Worm (Caenorhabditis elegans) whole organism, L1 larva: ENCODE measurements around the gene gipc-1.

ENCODE experiments used
- C04F5.9 ChIP-seq: sonication (generic microtip); optimal IDR thresholded peaks from 2 replicates; lab custom pipeline; 2016; ENCODE audit warnings: missing genetic modification characterization, missing compliant biosample characterization
- C16A3.4 ChIP-seq: fragments of 150-350 bp; optimal IDR thresholded peaks from 2 replicates; lab custom pipeline; 2014; ENCODE audit warnings: missing biosample characterization, missing genetic modification characterization
- C34B4.2 ChIP-seq: sonication (generic microtip); optimal IDR thresholded peaks from 2 replicates; lab custom pipeline; 2017; ENCODE audit warnings: mild to moderate bottlenecking, missing genetic modification characterization, missing compliant biosample characterization
- F16B12.6 ChIP-seq: fragments of 150-350 bp; optimal IDR thresholded peaks from 2 replicates; lab custom pipeline; 2014; ENCODE audit warnings: missing biosample characterization, missing genetic modification characterization
- Y116A8C.19 ChIP-seq: sonication (generic microtip); optimal IDR thresholded peaks from 2 replicates; lab custom pipeline; 2016; ENCODE audit warnings: missing compliant biosample characterization, missing genetic modification characterization, borderline replicate concordance
- alr-1 ChIP-seq: fragments of 200-800 bp; sonication (Bioruptor generic); optimal IDR thresholded peaks from 2 replicates; lab custom pipeline; 2018; ENCODE audit warnings: borderline replicate concordance, mild to moderate bottlenecking, missing genetic modification characterization, missing compliant biosample characterization
- aly-2 ChIP-seq: fragments of 150-350 bp; optimal IDR thresholded peaks from 2 replicates; lab custom pipeline; 2014; ENCODE audit warnings: missing biosample characterization, missing genetic modification characterization
- ama-1 ChIP-seq: fragments of 150-350 bp; optimal IDR thresholded peaks from 2 replicates; lab custom pipeline; 2014
- blmp-1 ChIP-seq: fragments of 150-350 bp; optimal IDR thresholded peaks from 2 replicates; lab custom pipeline; 2014; ENCODE audit warnings: missing biosample characterization, missing genetic modification characterization
- ceh-63 ChIP-seq: fragments of 200-800 bp; sonication (Bioruptor generic); optimal IDR thresholded peaks from 2 replicates; lab custom pipeline; 2018; ENCODE audit warnings: mild to moderate bottlenecking, missing genetic modification characterization, missing compliant biosample characterization
- ceh-8 ChIP-seq: fragments of 200-800 bp; sonication (Bioruptor generic); optimal IDR thresholded peaks from 2 replicates; lab custom pipeline; 2018; ENCODE audit warnings: mild to moderate bottlenecking, missing genetic modification characterization, moderate library complexity, missing compliant biosample characterization
- ceh-88 ChIP-seq: fragments of 200-800 bp; sonication (Bioruptor generic); IDR thresholded peaks from 2 replicates; pipeline ENCODE4 v1.3.6; 2022; ENCODE audit warnings: missing genetic modification characterization, missing compliant biosample characterization
- ceh-90 ChIP-seq: sonication (generic microtip); optimal IDR thresholded peaks from 2 replicates; lab custom pipeline; 2016; ENCODE audit warnings: missing genetic modification characterization, missing compliant biosample characterization
- dpl-1 ChIP-seq, 3 experiments: fragments of 150-350 bp in 2 of 3; sonication (generic microtip) in 1 of 3; optimal IDR thresholded peaks; 2 replicates each; lab custom pipeline; 2014 to 2017; ENCODE audit warnings: missing biosample characterization in 3 of 3, missing genetic modification characterization in 3 of 3, missing genetic modification reagents in 3 of 3
- efl-1 ChIP-seq, 4 experiments: fragments of 150-350 bp; optimal IDR thresholded peaks in 3 of 4; peaks in 1 of 4; 1 replicate in 1 of 4; 2 replicates in 3 of 4; lab custom pipeline; 2014; ENCODE audit warnings: missing biosample characterization in 2 of 4, missing genetic modification characterization in 2 of 4, missing genetic modification reagents in 2 of 4
- efl-3 ChIP-seq: fragments of 200-800 bp; sonication (Bioruptor generic); optimal IDR thresholded peaks from 2 replicates; lab custom pipeline; 2018; ENCODE audit warnings: mild to moderate bottlenecking, missing genetic modification characterization, missing compliant biosample characterization
- elt-3 ChIP-seq, 6 experiments: fragments of 150-350 bp in 1 of 6; sonication (generic microtip); optimal IDR thresholded peaks; 2 replicates each; lab custom pipeline; 2017 to 2018; ENCODE audit warnings: missing biosample characterization in 6 of 6, missing genetic modification characterization in 6 of 6, inconsistent platforms in 1 of 6
- ets-5 ChIP-seq: fragments of 200-800 bp; sonication (Bioruptor generic); IDR thresholded peaks from 2 replicates; pipeline ENCODE4 v1.3.6; 2022; ENCODE audit warnings: missing genetic modification characterization, missing compliant biosample characterization
- fkh-4 ChIP-seq: sonication (generic microtip); optimal IDR thresholded peaks from 2 replicates; lab custom pipeline; 2016; ENCODE audit warnings: missing compliant biosample characterization, missing genetic modification characterization, borderline replicate concordance
- fkh-8 ChIP-seq: sonication (generic microtip); optimal IDR thresholded peaks from 2 replicates; lab custom pipeline; 2016; ENCODE audit warnings: mild to moderate bottlenecking, missing genetic modification characterization, missing compliant biosample characterization
- grh-1 ChIP-seq: fragments of 200-800 bp; sonication (Bioruptor generic); IDR thresholded peaks from 2 replicates; pipeline ENCODE4 v1.3.6; 2022; ENCODE audit warnings: missing genetic modification reagents, missing genetic modification characterization, missing compliant biosample characterization
- hpl-2 ChIP-seq: fragments of 150-350 bp; optimal IDR thresholded peaks from 2 replicates; lab custom pipeline; 2014; ENCODE audit warnings: missing biosample characterization, missing genetic modification reagents, missing genetic modification characterization
- jun-1 ChIP-seq: fragments of 150-350 bp; optimal IDR thresholded peaks from 2 replicates; lab custom pipeline; 2014; ENCODE audit warnings: missing biosample characterization, missing genetic modification reagents, missing genetic modification characterization
- lin-13 ChIP-seq: fragments of 150-350 bp; optimal IDR thresholded peaks from 2 replicates; lab custom pipeline; 2014; ENCODE audit warnings: missing biosample characterization, missing genetic modification reagents, missing genetic modification characterization
- lin-15B ChIP-seq: fragments of 150-350 bp; sonication (generic microtip); optimal IDR thresholded peaks from 3 replicates; lab custom pipeline; 2014; ENCODE audit warnings: missing biosample characterization, missing genetic modification characterization
- lin-35 ChIP-seq, 2 experiments: fragments of 150-350 bp; optimal IDR thresholded peaks; 2 replicates each; lab custom pipeline; 2014; ENCODE audit warnings: missing biosample characterization in 2 of 2, missing genetic modification characterization in 2 of 2, missing genetic modification reagents in 2 of 2
- lin-39 ChIP-seq: fragments of 150-350 bp; optimal IDR thresholded peaks from 2 replicates; lab custom pipeline; 2014; ENCODE audit warnings: missing biosample characterization, missing genetic modification reagents, missing genetic modification characterization
- lir-3 ChIP-seq: sonication (generic microtip); optimal IDR thresholded peaks from 2 replicates; lab custom pipeline; 2016; ENCODE audit warnings: mild to moderate bottlenecking, missing genetic modification characterization, moderate library complexity, missing compliant biosample characterization; ENCODE audit not compliant: poor library complexity
- lsy-2 ChIP-seq, 2 experiments: fragments of 150-350 bp; optimal IDR thresholded peaks; 2 replicates each; lab custom pipeline; 2014; ENCODE audit warnings: missing biosample characterization in 2 of 2, missing genetic modification characterization in 2 of 2
- mab-9 ChIP-seq: fragments of 200-800 bp; sonication (Bioruptor generic); IDR thresholded peaks from 2 replicates; pipeline ENCODE4 v1.3.6; 2022; ENCODE audit warnings: missing genetic modification reagents, missing genetic modification characterization, missing compliant biosample characterization
- mdl-1 ChIP-seq, 2 experiments: fragments of 150-350 bp; optimal IDR thresholded peaks; 2 replicates each; lab custom pipeline; 2014 to 2017; ENCODE audit warnings: missing biosample characterization in 2 of 2, missing genetic modification characterization in 2 of 2, inconsistent platforms in 1 of 2
- nhr-237 ChIP-seq: fragments of 150-350 bp; optimal IDR thresholded peaks from 2 replicates; lab custom pipeline; 2014; ENCODE audit warnings: missing biosample characterization, missing genetic modification characterization
- nhr-28 ChIP-seq: fragments of 150-350 bp; optimal IDR thresholded peaks from 2 replicates; lab custom pipeline; 2014; ENCODE audit warnings: missing biosample characterization, missing genetic modification characterization
- nhr-47 ChIP-seq: sonication (generic microtip); optimal IDR thresholded peaks from 2 replicates; lab custom pipeline; 2016; ENCODE audit warnings: mild to moderate bottlenecking, missing genetic modification characterization, moderate library complexity, missing compliant biosample characterization
- nhr-71 ChIP-seq: sonication (generic microtip); optimal IDR thresholded peaks from 2 replicates; lab custom pipeline; 2016; ENCODE audit warnings: mild to moderate bottlenecking, missing genetic modification characterization, moderate library complexity, missing compliant biosample characterization
- nhr-84 ChIP-seq: sonication (generic microtip); optimal IDR thresholded peaks from 2 replicates; lab custom pipeline; 2017; ENCODE audit warnings: missing biosample characterization, missing genetic modification characterization
- nhr-85 ChIP-seq: sonication (generic microtip); peaks from one replicate; lab custom pipeline; 2016; ENCODE audit warnings: missing genetic modification characterization, inconsistent platforms, missing compliant biosample characterization
- nhr-90 ChIP-seq: sonication (generic microtip); optimal IDR thresholded peaks from 2 replicates; lab custom pipeline; 2016; ENCODE audit warnings: mild to moderate bottlenecking, missing genetic modification characterization, missing compliant biosample characterization; ENCODE audit not compliant: poor library complexity
- pax-3 ChIP-seq: fragments of 200-800 bp; sonication (Bioruptor generic); optimal IDR thresholded peaks from 2 replicates; lab custom pipeline; 2018; ENCODE audit warnings: mild to moderate bottlenecking, missing genetic modification characterization, moderate library complexity, missing compliant biosample characterization
- rnt-1 ChIP-seq: sonication (generic microtip); optimal IDR thresholded peaks from 2 replicates; lab custom pipeline; 2016; ENCODE audit warnings: mild to moderate bottlenecking, missing genetic modification characterization, moderate library complexity, missing compliant biosample characterization
- snpc-4 ChIP-seq: fragments of 150-350 bp; optimal IDR thresholded peaks from 2 replicates; lab custom pipeline; 2014; ENCODE audit warnings: missing biosample characterization, missing genetic modification characterization
- snu-23 ChIP-seq: sonication (generic microtip); optimal IDR thresholded peaks from 2 replicates; lab custom pipeline; 2016; ENCODE audit warnings: missing genetic modification characterization, missing compliant biosample characterization
- sptf-1 ChIP-seq: fragments of 150-350 bp; optimal IDR thresholded peaks from 2 replicates; lab custom pipeline; 2014; ENCODE audit warnings: missing biosample characterization, missing genetic modification characterization
- sup-37 ChIP-seq: fragments of 200-800 bp; sonication (Bioruptor generic); optimal IDR thresholded peaks from 2 replicates; lab custom pipeline; 2018; ENCODE audit warnings: mild to moderate bottlenecking, missing genetic modification characterization, missing compliant biosample characterization
- swsn-7 ChIP-seq: sonication (generic microtip); optimal IDR thresholded peaks from 2 replicates; lab custom pipeline; 2016; ENCODE audit warnings: missing genetic modification characterization, missing compliant biosample characterization
- tlp-1 ChIP-seq: fragments of 150-350 bp; optimal IDR thresholded peaks from 2 replicates; lab custom pipeline; 2014; ENCODE audit warnings: missing biosample characterization, missing genetic modification characterization
- unc-130 ChIP-seq: fragments of 150-350 bp; optimal IDR thresholded peaks from 2 replicates; lab custom pipeline; 2017; ENCODE audit warnings: missing biosample characterization, missing genetic modification characterization, inconsistent platforms
- unc-30 ChIP-seq: sonication (generic microtip); optimal IDR thresholded peaks from 2 replicates; lab custom pipeline; 2017; ENCODE audit warnings: missing biosample characterization, missing genetic modification characterization
- vab-15 ChIP-seq: sonication (generic microtip); optimal IDR thresholded peaks from 2 replicates; lab custom pipeline; 2017; ENCODE audit warnings: missing genotype, mild to moderate bottlenecking, missing genetic modification characterization, missing compliant biosample characterization
- zag-1 ChIP-seq: fragments of 150-350 bp; optimal IDR thresholded peaks from 2 replicates; lab custom pipeline; 2014; ENCODE audit warnings: missing biosample characterization, missing genetic modification characterization
- ztf-4 ChIP-seq: fragments of 150-350 bp; optimal IDR thresholded peaks from 2 replicates; lab custom pipeline; 2014; ENCODE audit warnings: missing biosample characterization, missing genetic modification characterization

gipc-1 gene

ce11 chrIII:4850139-4850538 is 20.4 kb upstream of the gipc-1 start, which contains the start of gene F26A1.1 (continued):
- no peak for TF ChIP-seq ztf-4
- TF ChIP-seq fkh-8 (tag; lab: Kevin White, UChicago): no peak
- no peak for TF ChIP-seq Y116A8C.19 (tag; lab: Kevin White, UChicago)
- TF ChIP-seq pax-3: no peak
- TF ChIP-seq nhr-28 (tag; lab: Kevin White, UChicago): no peak
- TF ChIP-seq F16B12.6: peak; percentile 82
- no peak for TF ChIP-seq ama-1 (lab: Kevin White, UChicago)
- peak; percentile 56 to 76 (median 70) for TF ChIP-seq dpl-1 (GFP tag; optimal IDR thresholded peaks at IDR 0.05; lab: Kevin White, UChicago)
- TF ChIP-seq efl-1 (optimal IDR thresholded peaks at IDR 0.05; lab: Kevin White, UChicago): peak; percentile 20 to 65
- TF ChIP-seq efl-1 (GFP tag; optimal IDR thresholded peaks at IDR 0.05 in 1 of 2; lab: Kevin White, UChicago): peak; percentile 76 to 96
- TF ChIP-seq ceh-90 (tag; lab: Kevin White, UChicago): no peak
- no peak for TF ChIP-seq ceh-8
- no peak for TF ChIP-seq mab-9 (GFP tag; lab: Robert Waterston, UW)
- TF ChIP-seq lir-3 (tag; lab: Kevin White, UChicago): no peak
- no peak for TF ChIP-seq fkh-4 (tag; lab: Kevin White, UChicago)
- no peak for TF ChIP-seq unc-130 (tag; lab: Kevin White, UChicago)
- TF ChIP-seq jun-1: no peak
- no peak for TF ChIP-seq blmp-1 (tag; lab: Kevin White, UChicago)
- TF ChIP-seq ceh-88 (GFP tag; lab: Robert Waterston, UW): no peak
- TF ChIP-seq alr-1 (tag; lab: Kevin White, UChicago): no peak
- TF ChIP-seq C34B4.2: no peak
- TF ChIP-seq lin-39 (tag; lab: Kevin White, UChicago): no peak
- TF ChIP-seq unc-30 (tag; lab: Kevin White, UChicago): no peak
- TF ChIP-seq nhr-90 (tag; lab: Kevin White, UChicago): peak; percentile 7
- peak; percentile 23 for TF ChIP-seq C16A3.4 (tag; lab: Kevin White, UChicago)
- no peak for TF ChIP-seq nhr-84 (tag; lab: Kevin White, UChicago)
- TF ChIP-seq lin-13 (GFP tag; lab: Kevin White, UChicago): no peak
- no peak for TF ChIP-seq lin-15B
- TF ChIP-seq ets-5 (GFP tag; lab: Robert Waterston, UW): no peak
- no peak for TF ChIP-seq mdl-1 (tag; optimal IDR thresholded peaks at IDR 0.05; lab: Kevin White, UChicago)
- TF ChIP-seq vab-15 (tag; lab: Kevin White, UChicago): no peak
- TF ChIP-seq aly-2 (tag; lab: Kevin White, UChicago): no peak
- no peak for TF ChIP-seq nhr-237 (tag; lab: Kevin White, UChicago)
- peak; percentile 41 for TF ChIP-seq snu-23 (GFP tag; lab: Kevin White, UChicago)
- TF ChIP-seq lin-35 (GFP tag; optimal IDR thresholded peaks at IDR 0.05; lab: Kevin White, UChicago): peak; percentile 57 to 68
- no peak for TF ChIP-seq C04F5.9 (tag; lab: Kevin White, UChicago)
- peak; percentile 4 for TF ChIP-seq rnt-1 (tag; lab: Kevin White, UChicago)
- no peak for TF ChIP-seq tlp-1 (tag; lab: Kevin White, UChicago)
- no peak for TF ChIP-seq grh-1
- no peak for TF ChIP-seq sptf-1 (tag; lab: Kevin White, UChicago)
- peak; percentile 50 to 67 for TF ChIP-seq lsy-2 (tag; optimal IDR thresholded peaks at IDR 0.05; lab: Kevin White, UChicago)
- no peak for TF ChIP-seq nhr-47 (tag; lab: Kevin White, UChicago)
- no peak for TF ChIP-seq zag-1 (tag; lab: Kevin White, UChicago)
- no peak for TF ChIP-seq elt-3 (tag; optimal IDR thresholded peaks at IDR 0.05; lab: Kevin White, UChicago)
- no peak for TF ChIP-seq swsn-7 (tag; lab: Kevin White, UChicago)
- peak; percentile 22 for TF ChIP-seq nhr-71 (tag; lab: Kevin White, UChicago)
- TF ChIP-seq sup-37 (GFP tag; lab: Kevin White, UChicago): no peak
- no peak for TF ChIP-seq nhr-85 (tag; lab: Kevin White, UChicago)
- no peak for TF ChIP-seq snpc-4
- TF ChIP-seq ceh-63 (GFP tag; lab: Kevin White, UChicago): no peak
- TF ChIP-seq efl-3: no peak
- TF ChIP-seq hpl-2: no peak
- TF ChIP-seq, all 84 proteins: peak for 12
